Worm (Caenorhabditis elegans): ENCODE data around the gene C55C3.6.

Gene C55C3.6

ce11 chrIV:5658225-5658624, 24.8 kb upstream of the C55C3.6 start (continued):
- TF ChIP-seq mab-9 (GFP tag; IDR thresholded peaks at IDR 0.05), result no peak
- TF ChIP-seq nhr-71 (tag; optimal IDR thresholded peaks at IDR 0.05), result peak; percentile 69
- TF ChIP-seq nhr-84 (tag; optimal IDR thresholded peaks at IDR 0.05), result no peak
- no peak for TF ChIP-seq unc-62 (GFP tag; optimal IDR thresholded peaks at IDR 0.05)

- TF ChIP-seq tlp-1 (tag; optimal IDR thresholded peaks at IDR 0.05), result no peak
- TF ChIP-seq fkh-10 (GFP tag; optimal IDR thresholded peaks at IDR 0.05), result no peak
- no peak for TF ChIP-seq lin-14 (GFP tag; optimal IDR thresholded peaks at IDR 0.05)
- TF ChIP-seq elt-2 (tag; optimal IDR thresholded peaks at IDR 0.05), result peak; percentile 57
- TF ChIP-seq mdl-1 (tag; optimal IDR thresholded peaks at IDR 0.05), result peak in 1 of 2 experiments; percentile 3
- no peak for TF ChIP-seq nhr-84 (tag; optimal IDR thresholded peaks at IDR 0.05)
- TF ChIP-seq dsc-1 (tag; optimal IDR thresholded peaks at IDR 0.05), result no peak
- TF ChIP-seq nhr-19 (GFP tag; conservative IDR thresholded peaks at IDR 0.05), result no peak
- TF ChIP-seq hlh-17 (GFP tag; optimal IDR thresholded peaks at IDR 0.05; ENCODE audit: borderline replicate concordance), result no peak
- TF ChIP-seq sptf-1 (tag; optimal IDR thresholded peaks at IDR 0.05), result no peak
- no peak for TF ChIP-seq unc-98 (GFP tag; IDR thresholded peaks at IDR 0.05)
- no peak for TF ChIP-seq ceh-90 (tag; optimal IDR thresholded peaks at IDR 0.05)
Observed at ce11 chrIV:5658897-5659296, 24.1 kb upstream of the C55C3.6 start.

- TF ChIP-seq elt-2 (tag; optimal IDR thresholded peaks at IDR 0.05) (peak; percentile 58), lin-35 (GFP tag; optimal IDR thresholded peaks at IDR 0.05) (peak in 1 of 2 experiments; percentile 24), vab-15 (tag; optimal IDR thresholded peaks at IDR 0.05) (no peak), rnt-1 (tag; optimal IDR thresholded peaks at IDR 0.05) (no peak), lin-14 (GFP tag; optimal IDR thresholded peaks at IDR 0.05) (peak; percentile 12)
Observed at ce11 chrIV:5659461-5659860, 23.5 kb upstream of the C55C3.6 start.

ce11 chrIV:5660239-5660638, 22.7 kb upstream of the C55C3.6 start, which contains the start of gene skn-1:
skn-1 (minus strand) TSS chrIV:5660384.
- TF ChIP-seq nhr-84 (tag; optimal IDR thresholded peaks at IDR 0.05) (no peak), efl-1 (optimal IDR thresholded peaks at IDR 0.05) (no peak), efl-1 (GFP tag; optimal IDR thresholded peaks at IDR 0.05 in 1 of 2) (peak in 1 of 2 experiments; percentile 88)

- TF ChIP-seq efl-1 (optimal IDR thresholded peaks at IDR 0.05), result no peak
- peak in 1 of 2 experiments; percentile 17 for TF ChIP-seq efl-1 (GFP tag; optimal IDR thresholded peaks at IDR 0.05 in 1 of 2)
- TF ChIP-seq C16A3.4 (tag; optimal IDR thresholded peaks at IDR 0.05), result no peak
- TF ChIP-seq lir-3 (tag; optimal IDR thresholded peaks at IDR 0.05; ENCODE audit: poor library complexity), result no peak
- no peak for TF ChIP-seq sox-4 (tag; optimal IDR thresholded peaks at IDR 0.05)
- TF ChIP-seq isw-1 (GFP tag; IDR thresholded peaks at IDR 0.05), result no peak
- TF ChIP-seq mef-2 (tag; optimal IDR thresholded peaks at IDR 0.05), result no peak
- TF ChIP-seq elt-2 (tag; optimal IDR thresholded peaks at IDR 0.05), result no peak
Observed at ce11 chrIV:5662073-5662472, 20.9 kb upstream of the C55C3.6 start.

ce11 chrIV:5662886-5663285, 20.1 kb upstream of the C55C3.6 start:
- TF ChIP-seq nhr-76 (tag; optimal IDR thresholded peaks at IDR 0.05) (no peak), nhr-85 (tag) (peak; percentile 13)

- TF ChIP-seq elt-2 (tag; optimal IDR thresholded peaks at IDR 0.05) (no peak), tbx-2 (tag; optimal IDR thresholded peaks at IDR 0.05) (no peak), hlh-17 (GFP tag; optimal IDR thresholded peaks at IDR 0.05; ENCODE audit: borderline replicate concordance) (no peak), efl-1 (optimal IDR thresholded peaks at IDR 0.05) (no peak), efl-1 (GFP tag; optimal IDR thresholded peaks at IDR 0.05 in 1 of 2) (peak in 1 of 2 experiments; percentile 72), lin-14 (GFP tag; optimal IDR thresholded peaks at IDR 0.05) (peak; percentile 1), isw-1 (GFP tag; IDR thresholded peaks at IDR 0.05) (no peak), mab-9 (GFP tag; IDR thresholded peaks at IDR 0.05) (no peak), blmp-1 (tag; optimal IDR thresholded peaks at IDR 0.05) (peak; percentile 19), swsn-7 (tag; optimal IDR thresholded peaks at IDR 0.05) (no peak), alr-1 (tag; optimal IDR thresholded peaks at IDR 0.05; ENCODE audit: borderline replicate concordance) (no peak), Y116A8C.19 (tag; optimal IDR thresholded peaks at IDR 0.05; ENCODE audit: borderline replicate concordance) (no peak), unc-86 (tag; optimal IDR thresholded peaks at IDR 0.05) (no peak), fkh-10 (GFP tag; optimal IDR thresholded peaks at IDR 0.05) (no peak), snpc-4 (tag; optimal IDR thresholded peaks at IDR 0.05) (no peak), mep-1 (tag; optimal IDR thresholded peaks at IDR 0.05) (peak; percentile 2), ets-5 (GFP tag; IDR thresholded peaks at IDR 0.05) (no peak), mef-2 (tag; optimal IDR thresholded peaks at IDR 0.05) (no peak), ces-1 (GFP tag; optimal IDR thresholded peaks at IDR 0.05) (no peak), sup-37 (GFP tag; optimal IDR thresholded peaks at IDR 0.05) (no peak), egl-27 (tag; optimal IDR thresholded peaks at IDR 0.05) (no peak), nhr-76 (tag; optimal IDR thresholded peaks at IDR 0.05) (no peak)
Observed at ce11 chrIV:5664375-5665004, 18.5 kb upstream of the C55C3.6 start, which contains the start of gene bec-1. bec-1 (minus strand) TSS chrIV:5664425.
